Fruit fly (Drosophila melanogaster) S2 (cell line): ENCODE results near the gene Fbxl7.

Experiments used
- CG8478 ChIP-seq: fragments of >200 bp; optimal IDR thresholded peaks from 2 replicates; lab custom pipeline; 2018
- CTCF ChIP-seq, 2 experiments: fragments of >200 bp; optimal IDR thresholded peaks; 2 replicates each; lab custom pipeline; 2018

DNA sequence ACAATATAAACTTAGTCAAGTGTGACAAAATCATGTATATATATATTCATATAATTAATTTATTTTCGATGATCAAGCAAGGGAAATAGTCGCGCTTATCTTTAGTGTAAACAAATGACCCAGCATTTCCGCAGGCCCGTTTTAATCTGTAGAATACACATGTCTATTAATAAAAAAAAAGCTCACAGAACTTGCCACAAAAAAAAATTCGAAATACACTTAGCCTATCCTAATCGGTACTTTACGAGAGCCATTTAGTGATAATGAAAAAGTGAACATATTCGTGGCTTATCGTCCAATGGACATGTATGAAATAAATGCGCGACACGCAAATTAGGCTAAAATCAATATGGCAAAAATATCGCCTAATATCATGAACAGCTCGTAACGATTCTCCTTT is 54.5 kb downstream of the Fbxl7 start:
- no peak for TF ChIP-seq CG8478 (lab: Kevin White, UChicago)
- TF ChIP-seq CTCF (optimal IDR thresholded peaks at IDR 0.05; lab: Kevin White, UChicago): no peak
